Fruit fly (Drosophila melanogaster): ENCODE results near the gene CG8043.

The CG8043 gene

DNA sequence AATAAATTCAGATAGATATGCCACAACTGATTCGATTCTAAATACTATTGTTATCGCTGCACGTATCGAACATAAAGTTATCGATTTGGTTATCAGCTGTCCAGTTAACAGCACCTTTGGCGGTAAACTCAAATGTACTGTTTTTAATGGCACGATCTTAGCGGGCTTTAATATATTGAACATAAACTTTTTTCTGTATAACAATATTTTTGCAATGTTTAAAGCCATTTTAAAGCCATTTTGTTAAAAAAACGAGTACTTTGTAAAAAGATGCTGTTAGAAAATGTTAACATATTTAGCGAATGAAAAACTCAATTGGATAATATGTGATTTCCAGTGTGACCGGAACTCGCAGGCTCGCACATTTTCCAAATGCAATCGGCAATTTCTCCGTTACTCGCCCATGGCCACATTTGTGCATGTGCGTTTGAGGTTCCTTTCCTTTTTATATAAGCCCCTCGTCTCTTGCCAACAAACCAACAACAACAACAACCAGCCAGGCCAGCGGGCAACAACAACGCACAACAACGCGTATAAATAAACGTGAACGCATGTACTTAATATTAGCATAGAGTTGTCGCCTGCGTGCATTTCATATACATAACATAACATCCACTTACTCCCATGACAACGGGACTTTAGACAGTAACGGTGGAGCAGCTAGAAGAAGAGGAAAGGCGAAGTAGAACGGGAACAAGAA lies 39.3 kb downstream of the CG8043 start, which contains the start of gene TMEM216 (continued):
- TF ChIP-seq CG3281 (GFP tag; optimal IDR thresholded peaks at IDR 0.05) (no peak), CG6689 (GFP tag; IDR thresholded peaks at IDR 0.05) (no peak), zen2 (GFP tag; IDR thresholded peaks at IDR 0.05; ENCODE audit: partially characterized antibody) (no peak), CG13894 (tag; optimal IDR thresholded peaks at IDR 0.05) (no peak), nom (GFP tag; optimal IDR thresholded peaks at IDR 0.05) (no peak), CG2712 (tag; optimal IDR thresholded peaks at IDR 0.05) (no peak), peb (GFP tag; IDR thresholded peaks at IDR 0.05) (no peak), dm (GFP tag; optimal IDR thresholded peaks at IDR 0.05) (peak; percentile 76), Gug (GFP tag; IDR thresholded peaks at IDR 0.05) (no peak), CG9932 (GFP tag; IDR thresholded peaks at IDR 0.05) (no peak), CG16863 (GFP tag; optimal IDR thresholded peaks at IDR 0.05) (no peak), Hr51 (GFP tag; optimal IDR thresholded peaks at IDR 0.05) (no peak), Dbx (GFP tag; IDR thresholded peaks at IDR 0.05) (no peak), HmgZ (tag; optimal IDR thresholded peaks at IDR 0.05) (peak; percentile 48), Optix (GFP tag; IDR thresholded peaks at IDR 0.05) (no peak), Doc2 (GFP tag; IDR thresholded peaks at IDR 0.05) (no peak), hbn (GFP tag; IDR thresholded peaks at IDR 0.05; ENCODE audit: partially characterized antibody) (peak; percentile 38; the same call in 1 of the 2 replicates), shn (GFP tag; optimal IDR thresholded peaks at IDR 0.05) (no peak), CG18764 (GFP tag; optimal IDR thresholded peaks at IDR 0.05) (no peak), Xbp1 (GFP tag; optimal IDR thresholded peaks at IDR 0.05) (no peak), ci (GFP tag; IDR thresholded peaks at IDR 0.05) (peak; percentile 44; the same call in 2 of the 3 replicates), CG7928 (GFP tag; optimal IDR thresholded peaks at IDR 0.05) (no peak), unc-4 (GFP tag; IDR thresholded peaks at IDR 0.05; ENCODE audit: partially characterized antibody) (peak; percentile 49; the same call in 1 of the 2 replicates), ken (GFP tag; IDR thresholded peaks at IDR 0.05) (no peak), pnt (GFP tag; optimal IDR thresholded peaks at IDR 0.05) (no peak), CG12236 (GFP tag; optimal IDR thresholded peaks at IDR 0.05) (no peak), CG17612 (GFP tag; IDR thresholded peaks at IDR 0.05) (no peak), CG9215 (GFP tag; IDR thresholded peaks at IDR 0.05) (no peak), Deaf1 (tag; optimal IDR thresholded peaks at IDR 0.05) (no peak), CG11695 (GFP tag; IDR thresholded peaks at IDR 0.05) (no peak), nmo (GFP tag; optimal IDR thresholded peaks at IDR 0.05) (peak; percentile 10), E2f2 (GFP tag; IDR thresholded peaks at IDR 0.05) (peak; percentile 91), kni (GFP tag; optimal IDR thresholded peaks at IDR 0.05) (no peak), CG43689 (GFP tag; IDR thresholded peaks at IDR 0.05) (no peak), ab (GFP tag; optimal IDR thresholded peaks at IDR 0.05) (no peak), pho (GFP tag; optimal IDR thresholded peaks at IDR 0.05) (no peak), Fer2 (tag; optimal IDR thresholded peaks at IDR 0.05) (no peak), NFAT (GFP tag; IDR thresholded peaks at IDR 0.05) (no peak), Abd-B (GFP tag; optimal IDR thresholded peaks at IDR 0.05) (no peak), pum (GFP tag; optimal IDR thresholded peaks at IDR 0.05) (no peak), D (optimal IDR thresholded peaks at IDR 0.05) (no peak), D (GFP tag; optimal IDR thresholded peaks at IDR 0.05) (no peak), cg (GFP tag; optimal IDR thresholded peaks at IDR 0.05) (no peak), Vsx1 (GFP tag; optimal IDR thresholded peaks at IDR 0.05) (no peak), ERR (GFP tag; optimal IDR thresholded peaks at IDR 0.05) (no peak), CG18011 (GFP tag; optimal IDR thresholded peaks at IDR 0.05) (no peak), CG6813 (GFP tag; optimal IDR thresholded peaks at IDR 0.05) (no peak), CG12769 (tag; optimal IDR thresholded peaks at IDR 0.05) (peak; percentile 33), slp2 (GFP tag; optimal IDR thresholded peaks at IDR 0.05) (no peak), ranshi (GFP tag; IDR thresholded peaks at IDR 0.05) (no peak), NfI (GFP tag; optimal IDR thresholded peaks at IDR 0.05) (no peak)
